Fruit fly (Drosophila melanogaster) Kc167 (cell line): ENCODE results near the gene Ibf2.

Experiments used
- Myc ChIP-seq: fragments of >200 bp; optimal IDR thresholded peaks from 2 replicates; lab custom pipeline; 2017; ENCODE audit warnings: missing external identifiers
- insv ChIP-seq: fragments of >200 bp; optimal IDR thresholded peaks from 3 replicates; lab custom pipeline; 2018; ENCODE audit warnings: missing external identifiers
- psq ChIP-seq: fragments of >200 bp; optimal IDR thresholded peaks from 2 replicates; lab custom pipeline; 2017; ENCODE audit warnings: missing external identifiers
- ttk ChIP-seq: sonication (Bioruptor generic); optimal IDR thresholded peaks from 2 replicates; lab custom pipeline; 2017; ENCODE audit warnings: missing external identifiers

dm6 chr3R:9226146-9226545 lies 32.2 kb downstream of the Ibf2 start:
- TF ChIP-seq Myc (no peak), psq (lab: Kevin White, UChicago) (no peak), ttk (lab: Kevin White, UChicago) (no peak), insv (lab: Kevin White, UChicago) (no peak)
